Worm (Caenorhabditis elegans) whole organism, young adult: ENCODE data around the gene sdz-10.
A peak's percentile ranks its signal among the peaks of the same experiment; 100 is the strongest.

ENCODE experiments used
- F22D6.2 ChIP-seq: sonication (generic microtip); optimal IDR thresholded peaks from 2 replicates; lab custom pipeline; 2016; ENCODE audit warnings: mild to moderate bottlenecking, missing genetic modification characterization, missing compliant biosample characterization
- F57C9.4 ChIP-seq: sonication (generic microtip); optimal IDR thresholded peaks from 2 replicates; lab custom pipeline; 2017; ENCODE audit warnings: mild to moderate bottlenecking, missing genetic modification characterization, missing compliant biosample characterization
- K11D2.4 ChIP-seq: fragments of 200-800 bp; sonication (Bioruptor generic); IDR thresholded peaks from 2 replicates; pipeline ENCODE4 v1.3.6; 2022; ENCODE audit warnings: missing genetic modification reagents, missing genetic modification characterization, missing compliant biosample characterization
- K12H6.12 ChIP-seq: fragments of 200-800 bp; sonication (Bioruptor generic); optimal IDR thresholded peaks from 2 replicates; lab custom pipeline; 2018; ENCODE audit warnings: mild to moderate bottlenecking, missing genetic modification characterization, missing compliant biosample characterization
- Y53F4B.3 ChIP-seq: fragments of 200-800 bp; sonication (Bioruptor generic); IDR thresholded peaks from 2 replicates; pipeline ENCODE4 v1.3.6; 2022; ENCODE audit warnings: missing genetic modification reagents, missing genetic modification characterization, missing compliant biosample characterization
- Y95B8A.8 ChIP-seq: fragments of 200-800 bp; sonication (Bioruptor generic); IDR thresholded peaks from 2 replicates; pipeline ENCODE4 v1.3.6; 2022; ENCODE audit warnings: missing genetic modification reagents, missing genetic modification characterization, missing compliant biosample characterization
- ZK185.1 ChIP-seq: sonication (generic microtip); optimal IDR thresholded peaks from 2 replicates; lab custom pipeline; 2016; ENCODE audit warnings: mild to moderate bottlenecking, missing genetic modification characterization, missing compliant biosample characterization; ENCODE audit not compliant: poor library complexity, severe bottlenecking
- akir-1 ChIP-seq: fragments of 200-800 bp; sonication (Bioruptor generic); optimal IDR thresholded peaks from 2 replicates; lab custom pipeline; 2018; ENCODE audit warnings: mild to moderate bottlenecking, missing genetic modification characterization, moderate library complexity, missing compliant biosample characterization
- atf-7 ChIP-seq: sonication (generic microtip); optimal IDR thresholded peaks from 2 replicates; lab custom pipeline; 2017; ENCODE audit warnings: mild to moderate bottlenecking, missing genetic modification characterization, missing compliant biosample characterization
- attf-3 ChIP-seq: fragments of 200-800 bp; sonication (Bioruptor generic); conservative IDR thresholded peaks from 2 replicates; pipeline ENCODE4 v1.3.6; 2022; ENCODE audit warnings: missing genetic modification reagents, missing genetic modification characterization, missing compliant biosample characterization
- bed-1 ChIP-seq: fragments of 200-800 bp; sonication (Bioruptor generic); IDR thresholded peaks from 2 replicates; pipeline ENCODE4 v1.3.6; 2022; ENCODE audit warnings: missing genetic modification reagents, missing genetic modification characterization, missing compliant biosample characterization
- cebp-1 ChIP-seq, 2 experiments: fragments of 200-800 bp in 1 of 2; sonication (Bioruptor generic) in 1 of 2; sonication (generic microtip) in 1 of 2; IDR thresholded peaks in 1 of 2; optimal IDR thresholded peaks in 1 of 2; 2 replicates each; pipeline versions ENCODE4 v1.3.6 to Lab custom; 2017 to 2022; ENCODE audit warnings: missing compliant biosample characterization in 2 of 2, missing genetic modification characterization in 2 of 2, mild to moderate bottlenecking in 1 of 2, missing genetic modification reagents in 1 of 2, moderate library complexity in 1 of 2
- cebp-2 ChIP-seq: fragments of 200-800 bp; sonication (Bioruptor generic); IDR thresholded peaks from 2 replicates; pipeline ENCODE4 v1.3.6; 2022; ENCODE audit warnings: missing genetic modification characterization, missing compliant biosample characterization
- ceh-100 ChIP-seq: fragments of 200-800 bp; sonication (Bioruptor generic); IDR thresholded peaks from 2 replicates; pipeline ENCODE4 v1.3.6; 2022; ENCODE audit warnings: missing genetic modification reagents, missing genetic modification characterization, missing compliant biosample characterization
- ceh-27 ChIP-seq: fragments of 200-800 bp; sonication (Bioruptor generic); optimal IDR thresholded peaks from 2 replicates; lab custom pipeline; 2018; ENCODE audit warnings: mild to moderate bottlenecking, missing genetic modification characterization, moderate library complexity, missing compliant biosample characterization
- ceh-79 ChIP-seq: sonication (generic microtip); optimal IDR thresholded peaks from 2 replicates; lab custom pipeline; 2017; ENCODE audit warnings: mild to moderate bottlenecking, missing genetic modification characterization, missing compliant biosample characterization
- ceh-91 ChIP-seq: fragments of 200-800 bp; sonication (Bioruptor generic); IDR thresholded peaks from 2 replicates; pipeline ENCODE4 v1.3.6; 2022; ENCODE audit warnings: missing genetic modification reagents, missing genetic modification characterization, missing compliant biosample characterization
- die-1 ChIP-seq: sonication (generic microtip); optimal IDR thresholded peaks from 2 replicates; lab custom pipeline; 2016; ENCODE audit warnings: missing genotype, mild to moderate bottlenecking, missing genetic modification characterization, missing compliant biosample characterization
- dpl-1 ChIP-seq: fragments of 150-350 bp; optimal IDR thresholded peaks from 2 replicates; lab custom pipeline; 2014; ENCODE audit warnings: missing biosample characterization, missing genetic modification reagents, missing genetic modification characterization
- ets-4 ChIP-seq: fragments of 200-800 bp; sonication (Bioruptor generic); optimal IDR thresholded peaks from 2 replicates; lab custom pipeline; 2018; ENCODE audit warnings: mild to moderate bottlenecking, missing genetic modification characterization, missing compliant biosample characterization
- fkh-3 ChIP-seq: sonication (generic microtip); optimal IDR thresholded peaks from 2 replicates; lab custom pipeline; 2016; ENCODE audit warnings: mild to moderate bottlenecking, missing genetic modification characterization, missing compliant biosample characterization
- him-1 ChIP-seq: sonication (generic microtip); optimal IDR thresholded peaks from 2 replicates; lab custom pipeline; 2016; ENCODE audit warnings: missing genotype, missing genetic modification reagents, missing genetic modification characterization, missing compliant biosample characterization
- hlh-12 ChIP-seq: sonication (generic microtip); optimal IDR thresholded peaks from 2 replicates; lab custom pipeline; 2016; ENCODE audit warnings: missing genetic modification characterization, missing compliant biosample characterization
- hmg-1.2 ChIP-seq: fragments of 200-800 bp; sonication (Bioruptor generic); IDR thresholded peaks from 2 replicates; pipeline ENCODE4 v1.3.6; 2022; ENCODE audit warnings: missing genetic modification reagents, missing genetic modification characterization, missing compliant biosample characterization
- lag-1 ChIP-seq: fragments of 200-800 bp; sonication (Bioruptor generic); IDR thresholded peaks from 2 replicates; pipeline ENCODE4 v1.3.6; 2022; ENCODE audit warnings: missing genetic modification reagents, missing genetic modification characterization, missing compliant biosample characterization
- let-526 ChIP-seq: fragments of 200-800 bp; sonication (Bioruptor generic); IDR thresholded peaks from 2 replicates; pipeline ENCODE4 v1.3.6; 2022; ENCODE audit warnings: missing genetic modification reagents, missing genetic modification characterization, missing compliant biosample characterization
- lin-35 ChIP-seq, 3 experiments: fragments of 150-350 bp in 2 of 3; sonication (generic microtip) in 1 of 3; optimal IDR thresholded peaks; 2 replicates each; lab custom pipeline; 2014 to 2018; ENCODE audit warnings: missing biosample characterization in 3 of 3, missing genetic modification characterization in 3 of 3, missing genetic modification reagents in 3 of 3
- lir-1 ChIP-seq: fragments of 200-800 bp; sonication (Bioruptor generic); conservative IDR thresholded peaks from 2 replicates; pipeline ENCODE4 v1.3.6; 2022; ENCODE audit warnings: missing genetic modification reagents, missing genetic modification characterization, missing compliant biosample characterization
- madf-10 ChIP-seq: sonication (generic microtip); optimal IDR thresholded peaks from 2 replicates; lab custom pipeline; 2016; ENCODE audit warnings: mild to moderate bottlenecking, missing genetic modification characterization, missing compliant biosample characterization
- madf-6 ChIP-seq: fragments of 200-800 bp; sonication (Bioruptor generic); IDR thresholded peaks from 2 replicates; pipeline ENCODE4 v1.3.6; 2022; ENCODE audit warnings: missing genetic modification reagents, missing genetic modification characterization, missing compliant biosample characterization
- madf-8 ChIP-seq: fragments of 200-800 bp; sonication (Bioruptor generic); conservative IDR thresholded peaks from 2 replicates; pipeline ENCODE4 v1.3.6; 2022; ENCODE audit warnings: missing genetic modification reagents, missing genetic modification characterization, missing compliant biosample characterization
- mes-4 ChIP-seq: sonication (generic microtip); optimal IDR thresholded peaks from 2 replicates; lab custom pipeline; 2016; ENCODE audit warnings: missing genotype, missing genetic modification characterization, missing compliant biosample characterization
- mxl-1 ChIP-seq: sonication (generic microtip); optimal IDR thresholded peaks from 2 replicates; lab custom pipeline; 2016; ENCODE audit warnings: missing genetic modification characterization, missing compliant biosample characterization
- nfyb-1 ChIP-seq: fragments of 200-800 bp; sonication (Bioruptor generic); IDR thresholded peaks from 2 replicates; pipeline ENCODE4 v1.3.6; 2022; ENCODE audit warnings: missing genetic modification reagents, missing genetic modification characterization, missing compliant biosample characterization
- nhr-179 ChIP-seq: sonication (generic microtip); optimal IDR thresholded peaks from 2 replicates; lab custom pipeline; 2016; ENCODE audit warnings: mild to moderate bottlenecking, missing genetic modification characterization, missing compliant biosample characterization
- nhr-27 ChIP-seq: fragments of 200-800 bp; sonication (Bioruptor generic); optimal IDR thresholded peaks from 2 replicates; lab custom pipeline; 2018; ENCODE audit warnings: mild to moderate bottlenecking, missing genetic modification characterization, moderate library complexity, missing compliant biosample characterization
- rpc-1 ChIP-seq, 2 experiments: fragments of 150-350 bp in 1 of 2; sonication (generic microtip) in 1 of 2; optimal IDR thresholded peaks; 2 replicates each; lab custom pipeline; 2014 to 2018; ENCODE audit warnings: missing biosample characterization in 1 of 2, missing genetic modification characterization in 1 of 2, missing genetic modification reagents in 1 of 2, missing genotype in 1 of 2
- sdz-38 ChIP-seq: sonication (generic microtip); optimal IDR thresholded peaks from 2 replicates; lab custom pipeline; 2016; ENCODE audit warnings: missing genotype, missing genetic modification characterization, missing compliant biosample characterization
- sea-2 ChIP-seq: fragments of 200-800 bp; sonication (Bioruptor generic); IDR thresholded peaks from 2 replicates; pipeline ENCODE4 v1.3.6; 2022; ENCODE audit warnings: missing genetic modification characterization, missing compliant biosample characterization
- snpc-1.1 ChIP-seq: sonication (generic microtip); optimal IDR thresholded peaks from 2 replicates; lab custom pipeline; 2017; ENCODE audit warnings: missing genetic modification characterization, mild to moderate bottlenecking, missing compliant biosample characterization, antibody characterized with exemption, moderate library complexity, missing genotype, missing genetic modification reagents; ENCODE audit not compliant: insufficient read depth
- tbx-9 ChIP-seq: sonication (generic microtip); optimal IDR thresholded peaks from 2 replicates; lab custom pipeline; 2016; ENCODE audit warnings: borderline replicate concordance, missing genetic modification characterization, inconsistent platforms, missing compliant biosample characterization
- xnd-1 ChIP-seq: sonication (generic microtip); optimal IDR thresholded peaks from 2 replicates; lab custom pipeline; 2016; ENCODE audit warnings: missing genotype, missing genetic modification reagents, missing genetic modification characterization, missing compliant biosample characterization
- zfh-2 ChIP-seq: fragments of 200-800 bp; sonication (Bioruptor generic); conservative IDR thresholded peaks from 2 replicates; pipeline ENCODE4 v1.3.6; 2022; ENCODE audit warnings: missing genetic modification reagents, missing genetic modification characterization, missing compliant biosample characterization
- ztf-3 ChIP-seq: fragments of 200-800 bp; sonication (Bioruptor generic); optimal IDR thresholded peaks from 2 replicates; lab custom pipeline; 2018; ENCODE audit warnings: mild to moderate bottlenecking, missing genetic modification characterization, missing compliant biosample characterization

Gene sdz-10

DNA sequence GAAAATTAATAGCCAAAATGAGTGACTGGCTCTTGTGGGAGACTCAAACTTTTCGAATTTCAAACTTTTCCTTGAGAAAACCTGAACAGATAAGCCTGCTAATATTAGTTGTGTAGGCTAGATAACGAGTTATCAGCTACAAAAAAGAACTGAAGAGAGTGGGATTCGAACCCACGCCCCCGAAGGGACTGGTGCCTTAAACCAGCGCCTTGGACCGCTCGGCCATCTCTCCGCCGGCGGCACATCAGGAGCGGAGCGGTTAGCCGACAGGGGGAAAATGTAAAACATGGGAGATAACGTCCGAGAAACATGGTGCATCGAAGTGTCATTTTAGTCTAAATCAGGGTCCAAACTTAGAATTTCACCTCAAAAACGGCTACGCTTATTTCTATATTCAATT is 36.4 kb downstream of the sdz-10 start (continued):
- TF ChIP-seq zfh-2 (peak; percentile 43), madf-6 (GFP tag; lab: Robert Waterston, UW) (peak; percentile 53; the same call in 1 of the 2 replicates), lir-1 (GFP tag; lab: Robert Waterston, UW) (no peak), nfyb-1 (GFP tag; lab: Robert Waterston, UW) (peak; percentile 68; the same call in 1 of the 2 replicates), rpc-1 (optimal IDR thresholded peaks at IDR 0.05; lab: Kevin White, UChicago) (peak; percentile 50), rpc-1 (tag; optimal IDR thresholded peaks at IDR 0.05; lab: Kevin White, UChicago) (peak; percentile 75), die-1 (tag; lab: Kevin White, UChicago) (peak; percentile 48), cebp-2 (GFP tag; lab: Robert Waterston, UW) (peak; percentile 61; the same call in 1 of the 2 replicates), sea-2 (no peak), Y95B8A.8 (GFP tag; lab: Robert Waterston, UW) (no peak), mxl-1 (tag; lab: Kevin White, UChicago) (no peak), Y53F4B.3 (GFP tag; lab: Robert Waterston, UW) (no peak), akir-1 (GFP tag; lab: Kevin White, UChicago) (no peak), him-1 (tag; lab: Kevin White, UChicago) (peak; percentile 59), ets-4 (GFP tag; lab: Kevin White, UChicago) (no peak)

- TF ChIP-seq lag-1 (GFP tag; lab: Robert Waterston, UW) (no peak), lir-1 (GFP tag; lab: Robert Waterston, UW) (no peak), fkh-3 (tag; lab: Kevin White, UChicago) (no peak), bed-1 (GFP tag; lab: Robert Waterston, UW) (no peak), ceh-91 (GFP tag; lab: Robert Waterston, UW) (no peak), dpl-1 (GFP tag; lab: Kevin White, UChicago) (no peak), attf-3 (GFP tag; lab: Robert Waterston, UW) (no peak), K12H6.12 (no peak), cebp-2 (GFP tag; lab: Robert Waterston, UW) (no peak), tbx-9 (no peak), snpc-1.1 (no peak), let-526 (GFP tag; lab: Robert Waterston, UW) (no peak)
Observed at ce11 chrII:2735192-2735591, 36.9 kb downstream of the sdz-10 start, which contains the start of gene wdr-31. wdr-31 (minus strand) TSS chrII:2735292.

DNA sequence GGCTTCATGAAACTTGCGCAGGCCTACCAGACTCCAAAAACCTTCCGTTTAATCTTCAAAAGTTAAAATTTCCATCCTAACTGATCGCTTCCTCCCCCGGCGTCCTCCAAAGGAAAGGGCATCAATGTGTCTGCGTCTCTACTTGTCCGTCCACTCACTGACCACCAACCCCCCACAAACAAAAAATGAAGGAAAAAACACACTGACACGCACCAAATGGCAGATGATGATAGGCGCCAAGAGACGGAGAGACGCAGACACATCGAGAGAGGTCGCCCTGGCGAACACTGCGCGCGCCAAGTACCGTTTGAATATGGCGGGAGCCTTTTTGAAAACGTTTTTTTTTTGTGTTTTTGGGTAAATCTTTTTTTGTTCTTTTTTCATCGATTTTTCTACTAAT is 37.3 kb downstream of the sdz-10 start:
- TF ChIP-seq madf-8 (GFP tag; lab: Robert Waterston, UW) (no peak), ZK185.1 (tag; lab: Kevin White, UChicago) (no peak), hmg-1.2 (peak; percentile 61; the same call in 1 of the 2 replicates), F57C9.4 (tag; lab: Kevin White, UChicago) (no peak), mes-4 (tag; lab: Kevin White, UChicago) (no peak), F22D6.2 (no peak), atf-7 (tag; lab: Kevin White, UChicago) (no peak), attf-3 (GFP tag; lab: Robert Waterston, UW) (no peak), cebp-2 (GFP tag; lab: Robert Waterston, UW) (0 out of 2 replicates have a peak, but pooled peaks have one; percentile 12), nhr-179 (tag; lab: Kevin White, UChicago) (no peak), xnd-1 (tag; lab: Kevin White, UChicago) (no peak), nhr-27 (no peak), tbx-9 (no peak), cebp-1 (GFP tag; IDR thresholded peaks at IDR 0.05; lab: Robert Waterston, UW) (no peak), cebp-1 (tag; optimal IDR thresholded peaks at IDR 0.05; lab: Kevin White, UChicago) (peak; percentile 10), sdz-38 (tag; lab: Kevin White, UChicago) (no peak), ceh-27 (GFP tag; lab: Kevin White, UChicago) (no peak), ztf-3 (no peak), ceh-79 (tag; lab: Kevin White, UChicago) (no peak), ceh-91 (GFP tag; lab: Robert Waterston, UW) (no peak), lin-35 (GFP tag; optimal IDR thresholded peaks at IDR 0.05; lab: Kevin White, UChicago) (no peak), dpl-1 (GFP tag; lab: Kevin White, UChicago) (no peak), madf-10 (tag; lab: Kevin White, UChicago) (no peak), K11D2.4 (no peak), madf-6 (GFP tag; lab: Robert Waterston, UW) (no peak; the same call in 1 of the 2 replicates), ceh-100 (GFP tag; lab: Robert Waterston, UW) (no peak), zfh-2 (peak; percentile 39; the same call in 1 of the 2 replicates), hlh-12 (tag; lab: Kevin White, UChicago) (no peak)
